Fruit fly (Drosophila melanogaster) whole organism, adult: Measurements from ENCODE around the gene Lasp.

Experiments
- CG11617 ChIP-seq: fragments of 200-800 bp; sonication (Bioruptor generic); optimal IDR thresholded peaks from 2 replicates; lab custom pipeline; 2017; ENCODE audit warnings: mild to moderate bottlenecking, missing biosample characterization, missing genetic modification reagents, missing genetic modification characterization
- CG12768 ChIP-seq: fragments of 200-800 bp; sonication (Bioruptor generic); optimal IDR thresholded peaks from 2 replicates; lab custom pipeline; 2017; ENCODE audit warnings: missing biosample characterization, missing genetic modification characterization, mild to moderate bottlenecking, moderate library complexity, missing genetic modification reagents
- CG14711 ChIP-seq: fragments of 200-800 bp; sonication (Bioruptor generic); optimal IDR thresholded peaks from 2 replicates; lab custom pipeline; 2018; ENCODE audit warnings: missing biosample characterization, mild to moderate bottlenecking, missing genetic modification characterization, moderate library complexity
- CG1620 ChIP-seq: fragments of 200-800 bp; sonication (Bioruptor generic); optimal IDR thresholded peaks from 2 replicates; lab custom pipeline; 2016; ENCODE audit warnings: missing biosample characterization, missing genetic modification characterization
- CG33017 ChIP-seq: fragments of 200-800 bp; sonication (Bioruptor generic); optimal IDR thresholded peaks from 2 replicates; lab custom pipeline; 2018; ENCODE audit warnings: missing biosample characterization, mild to moderate bottlenecking, missing genetic modification characterization, moderate library complexity
- CG5204 ChIP-seq: fragments of 200-800 bp; sonication (Bioruptor generic); optimal IDR thresholded peaks from 2 replicates; lab custom pipeline; 2016; ENCODE audit warnings: missing biosample characterization, missing genetic modification characterization
- CG7045 ChIP-seq: fragments of 200-800 bp; sonication (Bioruptor generic); optimal IDR thresholded peaks from 2 replicates; lab custom pipeline; 2017; ENCODE audit warnings: missing biosample characterization, mild to moderate bottlenecking, missing genetic modification characterization
- CG7101 ChIP-seq: fragments of 200-800 bp; sonication (Bioruptor generic); optimal IDR thresholded peaks from 2 replicates; lab custom pipeline; 2018; ENCODE audit warnings: missing biosample characterization, mild to moderate bottlenecking, missing genetic modification characterization, moderate library complexity
- Clk ChIP-seq: fragments of 200-800 bp; sonication (Bioruptor generic); optimal IDR thresholded peaks from 2 replicates; lab custom pipeline; 2017; ENCODE audit warnings: missing biosample characterization, missing genetic modification characterization
- Crg-1 ChIP-seq: fragments of 200-800 bp; sonication (Bioruptor generic); optimal IDR thresholded peaks from 2 replicates; lab custom pipeline; 2016; ENCODE audit warnings: missing biosample characterization, missing genetic modification characterization
- Hr96 ChIP-seq: fragments of 200-800 bp; sonication (Bioruptor generic); optimal IDR thresholded peaks from 2 replicates; lab custom pipeline; 2016; ENCODE audit warnings: missing biosample characterization, missing genetic modification characterization
- Mnt ChIP-seq: fragments of 200-800 bp; sonication (Bioruptor generic); optimal IDR thresholded peaks from 2 replicates; lab custom pipeline; 2016; ENCODE audit warnings: missing biosample characterization, mild to moderate bottlenecking, missing genetic modification characterization
- bab1 ChIP-seq: fragments of 200-800 bp; sonication (Bioruptor generic); optimal IDR thresholded peaks from 3 replicates; lab custom pipeline; 2019; ENCODE audit warnings: missing biosample characterization, mild to moderate bottlenecking, missing genetic modification characterization, moderate library complexity
- cic ChIP-seq: fragments of 200-800 bp; sonication (Bioruptor generic); optimal IDR thresholded peaks from 2 replicates; lab custom pipeline; 2017; ENCODE audit warnings: missing biosample characterization, mild to moderate bottlenecking, missing genetic modification characterization, moderate library complexity
- cnc ChIP-seq, 2 experiments: fragments of >200 bp; optimal IDR thresholded peaks; 2 replicates each; lab custom pipeline; 2017
- kay ChIP-seq: fragments of 200-800 bp; sonication (Bioruptor generic); peaks from one replicate; lab custom pipeline; 2016; ENCODE audit warnings: missing biosample characterization, missing genetic modification characterization, borderline replicate concordance
- ovo ChIP-seq: fragments of 200-800 bp; sonication (Bioruptor generic); optimal IDR thresholded peaks from 2 replicates; lab custom pipeline; 2016; ENCODE audit warnings: missing biosample characterization, missing genetic modification characterization
- pad ChIP-seq: fragments of 200-800 bp; sonication (Bioruptor generic); optimal IDR thresholded peaks from 3 replicates; lab custom pipeline; 2017; ENCODE audit warnings: missing biosample characterization, missing genetic modification characterization, mild to moderate bottlenecking, moderate library complexity, missing genetic modification reagents
- tj ChIP-seq: fragments of 200-800 bp; sonication (Bioruptor generic); optimal IDR thresholded peaks from 3 replicates; lab custom pipeline; 2017; ENCODE audit warnings: missing biosample characterization, mild to moderate bottlenecking, missing genetic modification characterization, moderate library complexity
- toe ChIP-seq: fragments of 200-800 bp; sonication (Bioruptor generic); optimal IDR thresholded peaks from 2 replicates; lab custom pipeline; 2016; ENCODE audit warnings: missing biosample characterization, missing genetic modification characterization

Lasp gene

DNA sequence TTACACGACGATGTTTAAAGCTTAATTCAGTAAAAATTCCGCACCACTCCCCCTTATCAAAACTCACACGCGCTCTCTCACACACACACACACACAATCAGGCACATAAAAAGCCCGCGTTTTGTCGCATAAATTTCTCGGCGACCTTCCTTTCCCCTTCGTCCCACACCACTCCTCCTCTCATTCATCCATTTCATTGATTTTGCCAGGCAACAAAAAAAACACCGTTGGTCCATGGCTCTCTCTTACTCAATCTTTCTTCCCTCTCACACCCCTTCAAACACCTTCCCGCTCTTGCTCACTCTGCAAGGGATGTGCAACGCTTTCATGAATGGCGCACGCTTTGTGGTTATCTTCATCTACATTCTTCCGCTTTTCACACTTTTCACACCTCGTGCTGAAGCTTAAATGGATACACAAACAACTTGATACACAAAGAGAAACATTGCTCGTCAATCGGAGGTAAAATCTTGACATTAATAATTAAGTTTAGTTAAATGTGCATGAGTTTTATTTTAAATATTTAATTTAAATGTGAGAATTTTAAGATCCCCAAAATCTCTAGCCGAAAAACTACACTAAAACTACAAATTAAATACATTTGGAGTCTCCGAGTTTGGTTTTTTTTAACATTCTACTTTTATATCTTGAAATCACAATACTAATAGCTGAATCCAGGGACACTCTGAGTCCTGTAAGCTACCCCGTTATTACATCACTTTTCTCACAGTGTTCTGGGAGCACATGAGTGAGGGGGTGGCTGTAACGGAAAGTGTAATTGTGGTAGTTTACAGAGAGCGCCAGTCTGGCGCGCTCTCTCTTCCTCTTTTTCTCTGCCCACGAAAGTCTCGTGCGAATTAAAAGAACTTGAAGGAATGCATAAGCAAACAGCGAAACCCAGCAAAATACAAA lies 51.3 kb downstream of the Lasp start:
- TF ChIP-seq Mnt (GFP tag; lab: Kevin White, UChicago) = peak; percentile 72
- peak; percentile 87 for TF ChIP-seq CG14711 (tag; lab: Kevin White, UChicago)
- TF ChIP-seq CG33017 (tag; lab: Kevin White, UChicago) = peak; percentile 90
- peak; percentile 95 for TF ChIP-seq CG11617 (GFP tag; lab: Kevin White, UChicago)
- TF ChIP-seq toe (GFP tag; lab: Kevin White, UChicago) = peak; percentile 89
- peak; percentile 79 for TF ChIP-seq cic (GFP tag; lab: Kevin White, UChicago)
- TF ChIP-seq Clk = peak; percentile 89
- TF ChIP-seq bab1 (GFP tag; lab: Kevin White, UChicago) = peak; percentile 69
- TF ChIP-seq kay (GFP tag; lab: Kevin White, UChicago) = peak; percentile 70
- TF ChIP-seq CG5204 (GFP tag; lab: Kevin White, UChicago) = peak; percentile 88
- peak; percentile 73 for TF ChIP-seq Crg-1 (GFP tag; lab: Kevin White, UChicago)
- TF ChIP-seq CG1620 (GFP tag; lab: Kevin White, UChicago) = peak; percentile 70
- TF ChIP-seq ovo (GFP tag; lab: Kevin White, UChicago) = peak; percentile 91
- TF ChIP-seq CG12768 = peak; percentile 95
- peak; percentile 68 for TF ChIP-seq tj (GFP tag; lab: Kevin White, UChicago)
- peak; percentile 97 for TF ChIP-seq CG7045 (GFP tag; lab: Kevin White, UChicago)
- TF ChIP-seq CG7101 = peak; percentile 92
- no peak for TF ChIP-seq cnc (optimal IDR thresholded peaks at IDR 0.05; lab: Kevin White, UChicago)
- TF ChIP-seq Hr96 (GFP tag; lab: Kevin White, UChicago) = peak; percentile 80
- TF ChIP-seq pad (GFP tag; lab: Kevin White, UChicago) = peak; percentile 94

DNA sequence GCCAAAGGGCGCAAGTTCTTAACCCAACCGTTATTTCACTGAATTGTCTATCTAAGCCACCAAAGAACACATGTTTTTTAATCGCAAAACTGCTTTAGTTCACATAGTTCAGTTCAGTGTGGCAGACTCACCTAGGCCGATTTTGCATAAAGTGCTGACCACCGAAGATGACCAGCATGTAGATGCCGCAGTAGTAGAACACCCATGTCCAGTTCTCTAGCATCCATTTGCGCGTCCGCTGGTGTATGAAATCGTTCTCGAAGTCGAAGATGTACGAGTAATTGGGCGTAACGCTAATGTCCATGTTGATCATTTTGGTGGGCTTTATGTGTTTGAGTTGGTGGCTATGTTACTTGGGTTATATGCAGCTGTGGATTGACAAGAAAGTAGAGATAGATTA lies 52.4 kb downstream of the Lasp start:
- TF ChIP-seq CG1620 (GFP tag; lab: Kevin White, UChicago) = no peak
- TF ChIP-seq cnc (optimal IDR thresholded peaks at IDR 0.05; lab: Kevin White, UChicago) = no peak
- TF ChIP-seq CG7045 (GFP tag; lab: Kevin White, UChicago) = no peak
- TF ChIP-seq Mnt (GFP tag; lab: Kevin White, UChicago) = no peak
- TF ChIP-seq kay (GFP tag; lab: Kevin White, UChicago) = no peak

DNA sequence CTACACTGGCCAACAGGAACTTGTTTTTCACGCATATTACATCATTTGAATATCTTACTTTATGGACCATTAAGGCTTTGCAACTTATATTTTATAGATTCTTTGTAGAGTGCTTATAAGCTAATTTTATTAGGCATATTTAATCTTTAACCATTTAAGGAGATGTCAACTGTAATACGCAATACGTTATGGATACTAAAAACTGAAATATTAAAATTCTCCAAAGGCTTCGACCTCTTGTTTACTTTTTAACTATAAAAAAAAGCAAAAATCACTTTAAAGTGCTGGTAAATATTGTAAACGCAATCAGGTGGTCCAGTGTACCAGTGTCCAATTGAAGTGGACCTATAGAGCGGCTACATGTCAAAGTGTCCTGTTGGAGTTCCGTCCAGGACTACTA lies 54.5 kb downstream of the Lasp start:
- TF ChIP-seq ovo (GFP tag; lab: Kevin White, UChicago) = no peak
- no peak for TF ChIP-seq CG12768
- no peak for TF ChIP-seq cic (GFP tag; lab: Kevin White, UChicago)
- TF ChIP-seq CG1620 (GFP tag; lab: Kevin White, UChicago) = no peak
- no peak for TF ChIP-seq CG5204 (GFP tag; lab: Kevin White, UChicago)
- TF ChIP-seq Clk = no peak
- no peak for TF ChIP-seq Hr96 (GFP tag; lab: Kevin White, UChicago)
- no peak for TF ChIP-seq CG33017 (tag; lab: Kevin White, UChicago)

DNA sequence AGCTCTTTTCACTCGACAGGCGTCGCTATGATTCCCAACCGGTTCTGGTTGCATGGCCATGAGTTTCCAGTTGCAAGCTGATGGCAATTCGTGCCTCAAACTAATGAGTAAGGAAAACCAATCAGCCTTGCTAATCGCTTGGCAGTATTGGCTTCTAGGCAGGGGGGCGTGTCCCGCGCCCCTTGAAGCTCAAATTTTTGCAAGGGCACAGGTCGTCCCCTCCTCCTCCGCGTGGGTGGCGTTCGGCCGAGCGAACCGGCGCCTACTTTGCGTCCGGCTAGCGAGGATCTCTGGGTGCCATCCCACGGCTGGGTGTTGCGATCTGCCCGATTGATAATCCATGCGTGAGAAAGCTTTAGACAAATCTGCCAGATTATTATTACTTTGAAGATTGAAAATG lies 57.8 kb downstream of the Lasp start:
- no peak for TF ChIP-seq Crg-1 (GFP tag; lab: Kevin White, UChicago)
- TF ChIP-seq CG11617 (GFP tag; lab: Kevin White, UChicago) = no peak
- TF ChIP-seq Hr96 (GFP tag; lab: Kevin White, UChicago) = no peak
- TF ChIP-seq ovo (GFP tag; lab: Kevin White, UChicago) = no peak
- TF ChIP-seq CG12768 = no peak
- no peak for TF ChIP-seq tj (GFP tag; lab: Kevin White, UChicago)
- no peak for TF ChIP-seq CG7045 (GFP tag; lab: Kevin White, UChicago)
- TF ChIP-seq Mnt (GFP tag; lab: Kevin White, UChicago) = no peak
- TF ChIP-seq CG33017 (tag; lab: Kevin White, UChicago) = no peak
- no peak for TF ChIP-seq CG14711 (tag; lab: Kevin White, UChicago)
- TF ChIP-seq cic (GFP tag; lab: Kevin White, UChicago) = no peak

DNA sequence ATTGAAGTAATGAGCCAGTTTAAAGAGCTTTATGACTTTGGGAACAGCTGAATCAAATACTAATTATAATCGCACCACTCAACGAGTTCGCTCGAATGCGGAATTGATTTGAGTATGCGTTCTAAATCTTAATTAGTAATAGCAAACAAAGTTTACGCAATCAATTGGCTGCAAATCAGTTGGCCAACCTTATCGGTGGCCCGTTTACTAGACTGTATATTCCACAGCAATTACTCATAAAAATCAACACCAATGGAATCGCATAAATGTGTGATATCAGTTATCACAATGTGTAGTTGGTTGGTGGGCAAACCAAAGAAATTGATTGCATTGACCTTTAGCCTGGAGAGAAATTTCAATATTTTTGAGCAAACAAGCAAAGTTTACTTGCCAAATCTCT lies 58.9 kb downstream of the Lasp start:
- no peak for TF ChIP-seq toe (GFP tag; lab: Kevin White, UChicago)
- no peak for TF ChIP-seq CG33017 (tag; lab: Kevin White, UChicago)
- TF ChIP-seq cic (GFP tag; lab: Kevin White, UChicago) = peak; percentile 53
- no peak for TF ChIP-seq Hr96 (GFP tag; lab: Kevin White, UChicago)
- TF ChIP-seq kay (GFP tag; lab: Kevin White, UChicago) = peak; percentile 86
- no peak for TF ChIP-seq CG5204 (GFP tag; lab: Kevin White, UChicago)
- no peak for TF ChIP-seq Mnt (GFP tag; lab: Kevin White, UChicago)
- TF ChIP-seq CG1620 (GFP tag; lab: Kevin White, UChicago) = no peak
- TF ChIP-seq CG14711 (tag; lab: Kevin White, UChicago) = no peak
- TF ChIP-seq CG11617 (GFP tag; lab: Kevin White, UChicago) = no peak
- TF ChIP-seq ovo (GFP tag; lab: Kevin White, UChicago) = no peak
- peak; percentile 24 for TF ChIP-seq CG12768
- TF ChIP-seq pad (GFP tag; lab: Kevin White, UChicago) = no peak
- no peak for TF ChIP-seq bab1 (GFP tag; lab: Kevin White, UChicago)
- TF ChIP-seq Crg-1 (GFP tag; lab: Kevin White, UChicago) = no peak
- no peak for TF ChIP-seq cnc (optimal IDR thresholded peaks at IDR 0.05; lab: Kevin White, UChicago)
- TF ChIP-seq Clk = no peak
- no peak for TF ChIP-seq CG7101
- TF ChIP-seq CG7045 (GFP tag; lab: Kevin White, UChicago) = peak; percentile 16
